Fruit fly (Drosophila melanogaster) whole organism, embryonic: ENCODE data around the gene kis.
A peak's percentile ranks its signal among the peaks of the same experiment; 100 is the strongest.

Experiments used
- Atf-2 ChIP-seq: fragments of 200-800 bp; sonication (Bioruptor generic); optimal IDR thresholded peaks from 2 replicates; lab custom pipeline; 2016; ENCODE audit warnings: missing biosample characterization, missing genetic modification characterization
- Bdp1 ChIP-seq: fragments of 200-800 bp; sonication (Bioruptor generic); optimal IDR thresholded peaks from 3 replicates; lab custom pipeline; 2016; ENCODE audit warnings: missing biosample characterization, missing genetic modification characterization
- CG10543 ChIP-seq: fragments of 200-800 bp; sonication (Bioruptor generic); optimal IDR thresholded peaks from 3 replicates; lab custom pipeline; 2017; ENCODE audit warnings: missing biosample characterization, mild to moderate bottlenecking, missing genetic modification characterization, moderate library complexity
- CG12769 ChIP-seq: fragments of 200-800 bp; sonication (Bioruptor generic); optimal IDR thresholded peaks from 2 replicates; lab custom pipeline; 2019; ENCODE audit warnings: missing biosample characterization, mild to moderate bottlenecking, missing genetic modification characterization, moderate library complexity
- CG14014 ChIP-seq: fragments of 200-800 bp; sonication (Bioruptor generic); IDR thresholded peaks from 2 replicates; pipeline ENCODE4 v1.3.6; 2022; ENCODE audit warnings: missing biosample characterization, missing genetic modification characterization
- CG1647 ChIP-seq: fragments of 200-800 bp; sonication (Bioruptor generic); optimal IDR thresholded peaks from 3 replicates; lab custom pipeline; 2016; ENCODE audit warnings: missing biosample characterization, missing genetic modification characterization
- CG16779 ChIP-seq: fragments of 200-800 bp; sonication (Bioruptor generic); IDR thresholded peaks from 2 replicates; pipeline ENCODE4 v1.3.6; 2022; ENCODE audit warnings: missing biosample characterization, missing genetic modification characterization
- CG17328 ChIP-seq: fragments of 200-800 bp; sonication (Bioruptor generic); IDR thresholded peaks from 2 replicates; pipeline ENCODE4 v1.3.6; 2022; ENCODE audit warnings: missing biosample characterization, missing genetic modification characterization
- CG1792 ChIP-seq: fragments of 200-800 bp; sonication (Bioruptor generic); optimal IDR thresholded peaks from 2 replicates; lab custom pipeline; 2016; ENCODE audit warnings: missing biosample characterization, missing genetic modification characterization
- CG18262 ChIP-seq: fragments of 200-800 bp; optimal IDR thresholded peaks from 3 replicates; lab custom pipeline; 2019; ENCODE audit warnings: missing biosample characterization, mild to moderate bottlenecking, missing genetic modification characterization, moderate library complexity
- CG18599 ChIP-seq: fragments of 200-800 bp; sonication (Bioruptor generic); optimal IDR thresholded peaks from 3 replicates; lab custom pipeline; 2017; ENCODE audit warnings: missing biosample characterization, missing genetic modification characterization, mild to moderate bottlenecking, moderate library complexity, missing genetic modification reagents
- CG31388 ChIP-seq: fragments of 200-800 bp; sonication (Bioruptor generic); optimal IDR thresholded peaks from 2 replicates; lab custom pipeline; 2016; ENCODE audit warnings: missing biosample characterization, missing genetic modification characterization
- CG33213 ChIP-seq: fragments of 200-800 bp; sonication (Bioruptor generic); optimal IDR thresholded peaks from 3 replicates; lab custom pipeline; 2016; ENCODE audit warnings: missing biosample characterization, missing genetic modification characterization
- CG3407 ChIP-seq: fragments of 200-800 bp; sonication (Bioruptor generic); optimal IDR thresholded peaks from 2 replicates; lab custom pipeline; 2018; ENCODE audit warnings: missing biosample characterization, mild to moderate bottlenecking, missing genetic modification characterization
- CG3838 ChIP-seq: fragments of 200-800 bp; sonication (Bioruptor generic); optimal IDR thresholded peaks from 3 replicates; lab custom pipeline; 2016; ENCODE audit warnings: missing biosample characterization, missing genetic modification characterization
- CG6813 ChIP-seq: fragments of 200-800 bp; sonication (Bioruptor generic); optimal IDR thresholded peaks from 2 replicates; lab custom pipeline; 2017; ENCODE audit warnings: missing biosample characterization, missing genetic modification characterization, mild to moderate bottlenecking, moderate library complexity, missing genetic modification reagents
- CG7372 ChIP-seq: fragments of 200-800 bp; sonication (Bioruptor generic); IDR thresholded peaks from 2 replicates; pipeline ENCODE4 v1.3.6; 2022; ENCODE audit warnings: missing biosample characterization, missing genetic modification characterization
- CG8944 ChIP-seq: fragments of 200-800 bp; sonication (Bioruptor generic); optimal IDR thresholded peaks from 3 replicates; lab custom pipeline; 2016; ENCODE audit warnings: missing biosample characterization, missing genetic modification characterization
- CG9215 ChIP-seq: fragments of 200-800 bp; sonication (Bioruptor generic); IDR thresholded peaks from 2 replicates; pipeline ENCODE4 v1.3.6; 2022; ENCODE audit warnings: missing biosample characterization, missing genetic modification characterization
- CHES-1-like ChIP-seq: fragments of 200-800 bp; sonication (Bioruptor generic); optimal IDR thresholded peaks from 2 replicates; lab custom pipeline; 2016; ENCODE audit warnings: missing biosample characterization, missing genetic modification characterization
- D19B ChIP-seq: fragments of 200-800 bp; sonication (Bioruptor generic); optimal IDR thresholded peaks from 2 replicates; lab custom pipeline; 2017; ENCODE audit warnings: missing biosample characterization, mild to moderate bottlenecking, missing genetic modification characterization
- Dbx ChIP-seq: fragments of 200-800 bp; sonication (Bioruptor generic); IDR thresholded peaks from 3 replicates; pipeline ENCODE4 v1.3.6; 2022; ENCODE audit warnings: missing biosample characterization, missing genetic modification characterization
- HHEX ChIP-seq: fragments of 200-800 bp; sonication (Bioruptor generic); optimal IDR thresholded peaks from 3 replicates; lab custom pipeline; 2017; ENCODE audit warnings: missing biosample characterization, mild to moderate bottlenecking, missing genetic modification characterization, missing genetic modification reagents
- HLH3B ChIP-seq: fragments of 200-800 bp; sonication (Bioruptor generic); IDR thresholded peaks from 2 replicates; pipeline ENCODE4 v1.3.6; 2022; ENCODE audit warnings: missing biosample characterization, missing genetic modification characterization
- MBD-R2 ChIP-seq: fragments of 200-800 bp; sonication (Bioruptor generic); IDR thresholded peaks from 2 replicates; pipeline ENCODE4 v1.3.6; 2022; ENCODE audit warnings: missing biosample characterization, missing genetic modification characterization
- MTF-1 ChIP-seq: fragments of 200-800 bp; sonication (Bioruptor generic); optimal IDR thresholded peaks from 2 replicates; lab custom pipeline; 2018; ENCODE audit warnings: missing biosample characterization, mild to moderate bottlenecking, missing genetic modification characterization, borderline replicate concordance
- Mes4 ChIP-seq: fragments of 200-800 bp; sonication (Bioruptor generic); optimal IDR thresholded peaks from 2 replicates; lab custom pipeline; 2016; ENCODE audit warnings: missing biosample characterization, missing genetic modification characterization
- NC2α ChIP-seq: fragments of 200-800 bp; sonication (Bioruptor generic); optimal IDR thresholded peaks from 2 replicates; lab custom pipeline; 2016; ENCODE audit warnings: missing biosample characterization, missing genetic modification characterization
- Neu2 ChIP-seq: fragments of 200-800 bp; sonication (Bioruptor generic); optimal IDR thresholded peaks from 3 replicates; lab custom pipeline; 2016; ENCODE audit warnings: missing biosample characterization, missing genetic modification characterization, borderline replicate concordance
- Nf-YA ChIP-seq: fragments of 200-800 bp; sonication (Bioruptor generic); IDR thresholded peaks from 2 replicates; pipeline ENCODE4 v1.3.6; 2022; ENCODE audit warnings: missing biosample characterization, missing genetic modification characterization
- Sox102F ChIP-seq: fragments of 200-800 bp; sonication (Bioruptor generic); optimal IDR thresholded peaks from 2 replicates; lab custom pipeline; 2018; ENCODE audit warnings: missing biosample characterization, mild to moderate bottlenecking, missing genetic modification characterization, moderate library complexity
- Sry-δ ChIP-seq: fragments of 200-800 bp; sonication (Bioruptor generic); optimal IDR thresholded peaks from 2 replicates; lab custom pipeline; 2016; ENCODE audit warnings: missing biosample characterization, missing genetic modification characterization
- al ChIP-seq: fragments of 200-800 bp; sonication (Bioruptor generic); IDR thresholded peaks from 2 replicates; pipeline ENCODE4 v1.3.6; 2022; ENCODE audit warnings: missing biosample characterization, missing genetic modification characterization
- ato ChIP-seq: fragments of 200-800 bp; sonication (Bioruptor generic); IDR thresholded peaks from 2 replicates; pipeline ENCODE4 v1.3.6; 2022; ENCODE audit warnings: missing biosample characterization, missing genetic modification characterization; ENCODE audit not compliant: partially characterized antibody
- bowl ChIP-seq: fragments of 200-800 bp; sonication (Bioruptor generic); IDR thresholded peaks from 2 replicates; pipeline ENCODE4 v1.3.6; 2022; ENCODE audit warnings: missing biosample characterization, missing genetic modification characterization
- bsh ChIP-seq, 2 experiments: fragments of 200-800 bp; sonication (Bioruptor generic); optimal IDR thresholded peaks; 2 replicates each; lab custom pipeline; 2017 to 2018; ENCODE audit warnings: mild to moderate bottlenecking in 2 of 2, missing biosample characterization in 2 of 2, missing genetic modification characterization in 2 of 2, moderate library complexity in 1 of 2
- fd96Cb ChIP-seq: fragments of 200-800 bp; sonication (Bioruptor generic); optimal IDR thresholded peaks from 2 replicates; lab custom pipeline; 2018; ENCODE audit warnings: missing biosample characterization, mild to moderate bottlenecking, missing genetic modification characterization, moderate library complexity
- grn ChIP-seq: fragments of 200-800 bp; sonication (Bioruptor generic); optimal IDR thresholded peaks from 3 replicates; lab custom pipeline; 2017; ENCODE audit warnings: missing biosample characterization, missing genetic modification characterization
- jumu ChIP-seq: fragments of 200-800 bp; sonication (Bioruptor generic); optimal IDR thresholded peaks from 3 replicates; lab custom pipeline; 2016; ENCODE audit warnings: missing biosample characterization, missing genetic modification characterization
- ken ChIP-seq: fragments of 200-800 bp; sonication (Bioruptor generic); IDR thresholded peaks from 3 replicates; pipeline ENCODE4 v1.3.6; 2022; ENCODE audit warnings: missing biosample characterization, missing genetic modification characterization
- org-1 ChIP-seq: fragments of 200-800 bp; sonication (Bioruptor generic); optimal IDR thresholded peaks from 2 replicates; lab custom pipeline; 2017; ENCODE audit warnings: missing biosample characterization, missing genetic modification characterization
- otp ChIP-seq: fragments of 200-800 bp; sonication (Bioruptor generic); IDR thresholded peaks from 3 replicates; pipeline ENCODE4, ENCODE4 v1.3.6; 2022; ENCODE audit warnings: missing biosample characterization, missing genetic modification characterization
- sd ChIP-seq: fragments of 200-800 bp; sonication (Bioruptor generic); optimal IDR thresholded peaks from 3 replicates; lab custom pipeline; 2018; ENCODE audit warnings: missing biosample characterization, mild to moderate bottlenecking, missing genetic modification characterization, moderate library complexity
- sisA ChIP-seq: fragments of 200-800 bp; sonication (Bioruptor generic); IDR thresholded peaks from 2 replicates; pipeline ENCODE4 v1.3.6; 2022; ENCODE audit warnings: missing biosample characterization, missing genetic modification characterization
- slp2 ChIP-seq: fragments of 200-800 bp; sonication (Bioruptor generic); optimal IDR thresholded peaks from 2 replicates; lab custom pipeline; 2016; ENCODE audit warnings: missing biosample characterization, missing genetic modification characterization
- stwl ChIP-seq: fragments of 200-800 bp; sonication (Bioruptor generic); optimal IDR thresholded peaks from 3 replicates; lab custom pipeline; 2018; ENCODE audit warnings: missing biosample characterization, mild to moderate bottlenecking, missing genetic modification characterization, moderate library complexity
- sug ChIP-seq: fragments of 200-800 bp; optimal IDR thresholded peaks from 2 replicates; lab custom pipeline; 2019; ENCODE audit warnings: missing biosample characterization, mild to moderate bottlenecking, missing genetic modification characterization, moderate library complexity
- unc-4 ChIP-seq: fragments of 200-800 bp; sonication (Bioruptor generic); IDR thresholded peaks from 2 replicates; pipeline ENCODE4 v1.3.6; 2022; ENCODE audit warnings: missing biosample characterization, missing genetic modification characterization; ENCODE audit not compliant: partially characterized antibody
- vvl ChIP-seq: fragments of 200-800 bp; sonication (Bioruptor generic); IDR thresholded peaks from 2 replicates; pipeline ENCODE4 v1.3.6; 2022; ENCODE audit warnings: missing biosample characterization, missing genetic modification characterization

Gene kis

dm6 chr2L:224599-225385, 25.8 kb downstream of the kis start (continued):
- TF ChIP-seq jumu (GFP tag; lab: Kevin White, UChicago) (peak; percentile 58), sug (peak; percentile 52), CHES-1-like (GFP tag; lab: Kevin White, UChicago) (peak; percentile 40), CG1647 (GFP tag; lab: Kevin White, UChicago) (peak; percentile 32), sd (no peak), HHEX (GFP tag; lab: Kevin White, UChicago) (peak; percentile 43), sisA (GFP tag; lab: Robert Waterston, UW) (peak; percentile 60), vvl (GFP tag; lab: Robert Waterston, UW) (peak; percentile 49; the same call in 1 of the 2 replicates), CG3407 (GFP tag; lab: Kevin White, UChicago) (peak; percentile 66), CG7372 (GFP tag; lab: Robert Waterston, UW) (0 out of 2 replicates have a peak, but pooled peaks have one; percentile 19), CG6813 (GFP tag; lab: Kevin White, UChicago) (peak; percentile 42), CG12769 (tag; lab: Kevin White, UChicago) (peak; percentile 77), MBD-R2 (peak; percentile 17; the same call in 1 of the 2 replicates), Nf-YA (GFP tag; lab: Robert Waterston, UW) (0 out of 2 replicates have a peak, but pooled peaks have one; percentile 22), CG16779 (GFP tag; lab: Robert Waterston, UW) (peak; percentile 46; the same call in 1 of the 2 replicates), bowl (GFP tag; lab: Robert Waterston, UW) (0 out of 2 replicates have a peak, but pooled peaks have one; percentile 9), ato (no peak), org-1 (GFP tag; lab: Kevin White, UChicago) (peak; percentile 48), Sry-δ (GFP tag; lab: Kevin White, UChicago) (peak; percentile 11), otp (GFP tag; lab: Robert Waterston, UW) (peak; percentile 60; the same call in 2 of the 3 replicates), CG18262 (tag; lab: Kevin White, UChicago) (peak; percentile 64), CG1792 (GFP tag; lab: Kevin White, UChicago) (peak; percentile 37), NC2α (no peak), CG33213 (peak; percentile 24), CG17328 (GFP tag; lab: Robert Waterston, UW) (0 out of 2 replicates have a peak, but pooled peaks have one; percentile 25), slp2 (GFP tag; lab: Kevin White, UChicago) (peak; percentile 8), Mes4 (GFP tag; lab: Kevin White, UChicago) (no peak), Dbx (GFP tag; lab: Robert Waterston, UW) (peak; percentile 52; the same call in 1 of the 3 replicates), Neu2 (GFP tag; lab: Kevin White, UChicago) (no peak), Atf-2 (peak; percentile 4), bsh (GFP tag; optimal IDR thresholded peaks at IDR 0.05; lab: Kevin White, UChicago) (peak; percentile 56 to 75), unc-4 (GFP tag; lab: Robert Waterston, UW) (no peak), CG18599 (GFP tag; lab: Kevin White, UChicago) (peak; percentile 79), CG31388 (GFP tag; lab: Kevin White, UChicago) (no peak), HLH3B (GFP tag; lab: Robert Waterston, UW) (peak; percentile 59), grn (GFP tag; lab: Kevin White, UChicago) (no peak), MTF-1 (GFP tag; lab: Kevin White, UChicago) (peak; percentile 34), stwl (tag; lab: Kevin White, UChicago) (no peak), ken (GFP tag; lab: Robert Waterston, UW) (peak; percentile 58; the same call in 1 of the 3 replicates), D19B (GFP tag; lab: Kevin White, UChicago) (peak; percentile 41), CG3838 (GFP tag; lab: Kevin White, UChicago) (peak; percentile 2), Sox102F (no peak), CG8944 (peak; percentile 10), al (GFP tag; lab: Robert Waterston, UW) (no peak), CG10543 (GFP tag; lab: Kevin White, UChicago) (no peak), Bdp1 (GFP tag; lab: Kevin White, UChicago) (peak; percentile 38), CG9215 (GFP tag; lab: Robert Waterston, UW) (peak; percentile 35), fd96Cb (peak; percentile 44), CG14014 (peak; percentile 61)
